Fruit fly (Drosophila melanogaster): ENCODE data around the gene CG9175.
A peak's percentile ranks its signal among the peaks of the same experiment; 100 is the strongest.

Gene CG9175

DNA sequence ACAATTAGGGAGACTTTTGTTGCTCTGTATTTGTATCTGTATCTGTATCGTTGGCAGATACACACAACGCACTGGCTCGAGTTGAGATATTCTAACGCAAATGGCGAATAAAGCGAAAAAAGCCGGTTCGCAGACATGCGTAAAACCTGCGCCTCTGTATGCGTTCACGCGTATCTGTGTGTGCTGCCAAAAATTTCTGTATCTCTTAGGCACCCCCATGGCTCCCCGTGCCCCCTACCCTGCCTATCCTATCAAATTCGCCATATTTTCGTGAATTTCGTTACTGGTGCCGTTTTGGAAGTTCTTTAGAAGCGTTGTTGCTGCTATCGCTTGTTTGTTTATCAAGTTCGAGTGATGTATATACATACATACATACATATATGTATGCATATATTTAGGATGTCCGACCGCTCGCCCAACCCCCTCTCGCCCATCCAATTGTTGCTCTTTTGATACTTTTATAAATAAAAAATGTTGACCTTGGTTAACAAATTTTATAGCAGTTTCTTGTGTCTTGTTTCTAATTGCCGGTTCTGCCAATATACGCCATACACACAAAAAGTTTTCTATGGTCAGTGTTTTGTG, 12.9 kb downstream of the CG9175 start (continued):
- no peak for TF ChIP-seq CG7357 (GFP tag; IDR thresholded peaks at IDR 0.05)
- TF ChIP-seq CG12071 (GFP tag; optimal IDR thresholded peaks at IDR 0.05), result no peak
- no peak for TF ChIP-seq Six4 (GFP tag; optimal IDR thresholded peaks at IDR 0.05)
- no peak for TF ChIP-seq bcd (GFP tag; optimal IDR thresholded peaks at IDR 0.05)
- TF ChIP-seq Deaf1 (tag; optimal IDR thresholded peaks at IDR 0.05), result peak; percentile 59
- TF ChIP-seq CG4730 (GFP tag; IDR thresholded peaks at IDR 0.05), result no peak
- peak; percentile 59; the same call in 1 of the 2 replicates for TF ChIP-seq CG9932 (GFP tag; IDR thresholded peaks at IDR 0.05)
- TF ChIP-seq CG13287 (GFP tag; IDR thresholded peaks at IDR 0.05; ENCODE audit: partially characterized antibody), result peak; percentile 42; the same call in 1 of the 2 replicates
- TF ChIP-seq CG6689 (GFP tag; IDR thresholded peaks at IDR 0.05), result no peak
- TF ChIP-seq so (GFP tag; IDR thresholded peaks at IDR 0.05), result 0 out of 3 replicates have a peak, but pooled peaks have one; percentile 33
- TF ChIP-seq Jarid2 (GFP tag; optimal IDR thresholded peaks at IDR 0.05), result no peak
- TF ChIP-seq gro (GFP tag; optimal IDR thresholded peaks at IDR 0.05), result no peak
- peak; percentile 40 for TF ChIP-seq Hmr (GFP tag; optimal IDR thresholded peaks at IDR 0.05)
- TF ChIP-seq NFAT (GFP tag; IDR thresholded peaks at IDR 0.05), result peak; percentile 48; the same call in 1 of the 2 replicates
- TF ChIP-seq her (GFP tag; optimal IDR thresholded peaks at IDR 0.05), result no peak
- peak; percentile 36; the same call in 1 of the 2 replicates for TF ChIP-seq vvl (GFP tag; IDR thresholded peaks at IDR 0.05)
- no peak for TF ChIP-seq Elba2 (GFP tag; optimal IDR thresholded peaks at IDR 0.05)
- no peak for TF ChIP-seq HLH3B (GFP tag; IDR thresholded peaks at IDR 0.05)
- no peak for TF ChIP-seq CG6683 (GFP tag; optimal IDR thresholded peaks at IDR 0.05)
- no peak for TF ChIP-seq Asciz (GFP tag; optimal IDR thresholded peaks at IDR 0.05)
- no peak for TF ChIP-seq Ravus (GFP tag; IDR thresholded peaks at IDR 0.05)
- no peak for TF ChIP-seq CG9876 (GFP tag; optimal IDR thresholded peaks at IDR 0.05)
- no peak for TF ChIP-seq tgo (GFP tag; IDR thresholded peaks at IDR 0.05)
- TF ChIP-seq Lim3 (GFP tag; IDR thresholded peaks at IDR 0.05), result no peak
- peak; percentile 3 for TF ChIP-seq lbe (GFP tag; optimal IDR thresholded peaks at IDR 0.05)
- no peak for TF ChIP-seq Drgx (GFP tag; IDR thresholded peaks at IDR 0.05)
- TF ChIP-seq chinmo (GFP tag; IDR thresholded peaks at IDR 0.05; ENCODE audit: partially characterized antibody), result peak; percentile 90; the same call in 3 of the 4 replicates
- no peak for TF ChIP-seq sens-2 (GFP tag; IDR thresholded peaks at IDR 0.05)
- no peak for TF ChIP-seq Mes4 (GFP tag; optimal IDR thresholded peaks at IDR 0.05)
- TF ChIP-seq inv (GFP tag; IDR thresholded peaks at IDR 0.05; ENCODE audit: partially characterized antibody), result no peak; the same call in 1 of the 2 replicates
- TF ChIP-seq CG12744 (GFP tag; optimal IDR thresholded peaks at IDR 0.05), result no peak
- TF ChIP-seq CG4820 (GFP tag; optimal IDR thresholded peaks at IDR 0.05), result no peak
- TF ChIP-seq Pdp1 (GFP tag; optimal IDR thresholded peaks at IDR 0.05), result no peak
- TF ChIP-seq mld (GFP tag; IDR thresholded peaks at IDR 0.05; ENCODE audit: partially characterized antibody), result no peak
- TF ChIP-seq trh (GFP tag; optimal IDR thresholded peaks at IDR 0.05), result no peak
- no peak for TF ChIP-seq insv (GFP tag; optimal IDR thresholded peaks at IDR 0.05)
- TF ChIP-seq hb (GFP tag; IDR thresholded peaks at IDR 0.05; ENCODE audit: partially characterized antibody), result no peak
- TF ChIP-seq exex (tag; optimal IDR thresholded peaks at IDR 0.05), result peak; percentile 42
- no peak for TF ChIP-seq repo (GFP tag; optimal IDR thresholded peaks at IDR 0.05)
- no peak for TF ChIP-seq CG8388 (GFP tag; optimal IDR thresholded peaks at IDR 0.05)
- no peak for TF ChIP-seq CG1647 (GFP tag; optimal IDR thresholded peaks at IDR 0.05)
- no peak for TF ChIP-seq CG1832 (GFP tag; optimal IDR thresholded peaks at IDR 0.05)
- no peak for TF ChIP-seq dpn (GFP tag; optimal IDR thresholded peaks at IDR 0.05)
- no peak for TF ChIP-seq ara (GFP tag; IDR thresholded peaks at IDR 0.05)
- TF ChIP-seq sqz (GFP tag; optimal IDR thresholded peaks at IDR 0.05), result no peak
- TF ChIP-seq CG10543 (GFP tag; optimal IDR thresholded peaks at IDR 0.05), result peak; percentile 90
- peak; percentile 79 for TF ChIP-seq B-H2 (GFP tag; optimal IDR thresholded peaks at IDR 0.05)
- TF ChIP-seq Aef1 (GFP tag; IDR thresholded peaks at IDR 0.05), result no peak
- no peak for TF ChIP-seq NfI (GFP tag; optimal IDR thresholded peaks at IDR 0.05)
- no peak for TF ChIP-seq CG11723 (GFP tag; optimal IDR thresholded peaks at IDR 0.05)
